Worm (Caenorhabditis elegans): Measurements from ENCODE around the gene F18G5.6.

F18G5.6 gene

DNA sequence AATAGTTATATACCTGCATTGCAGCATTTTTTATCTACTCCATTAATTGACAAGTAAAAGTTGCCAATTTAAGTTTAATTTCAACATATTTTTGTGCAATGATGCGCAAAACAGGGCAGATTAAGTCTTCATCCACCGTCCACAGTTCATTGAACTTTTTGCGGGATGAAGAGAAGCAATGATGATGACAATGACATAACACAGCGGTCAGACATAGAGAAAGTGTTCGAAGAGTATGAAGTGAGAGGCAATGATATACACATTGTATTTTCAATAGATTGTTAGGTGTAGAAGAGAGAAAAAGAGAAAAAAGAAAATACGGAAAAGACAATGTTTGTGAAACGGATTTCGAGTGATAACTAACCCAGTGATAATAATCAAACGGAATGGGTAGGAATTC is 37.2 kb downstream of the F18G5.6 start:
- no peak for TF ChIP-seq unc-62 (GFP tag; optimal IDR thresholded peaks at IDR 0.05)

DNA sequence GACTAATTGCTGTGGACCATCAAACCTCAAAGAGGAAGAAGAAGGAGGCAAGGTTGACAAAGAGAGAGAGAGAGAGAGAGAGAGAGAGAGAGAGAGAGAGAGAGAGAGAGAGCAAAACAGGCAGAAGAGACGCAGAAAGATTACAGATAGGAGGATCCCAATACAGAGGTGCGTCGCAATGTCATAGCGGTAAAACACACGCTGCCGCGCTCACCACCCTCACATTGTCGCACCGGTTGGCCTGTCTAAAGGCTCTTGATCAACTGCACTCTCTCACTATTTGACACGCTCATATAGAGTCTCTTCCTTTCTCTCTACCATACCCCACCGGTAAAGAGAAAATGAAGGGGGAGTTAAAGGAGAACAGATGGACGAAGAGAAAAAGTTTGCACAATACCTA is 38.9 kb downstream of the F18G5.6 start:
- TF ChIP-seq unc-62 (GFP tag; optimal IDR thresholded peaks at IDR 0.05): no peak

DNA sequence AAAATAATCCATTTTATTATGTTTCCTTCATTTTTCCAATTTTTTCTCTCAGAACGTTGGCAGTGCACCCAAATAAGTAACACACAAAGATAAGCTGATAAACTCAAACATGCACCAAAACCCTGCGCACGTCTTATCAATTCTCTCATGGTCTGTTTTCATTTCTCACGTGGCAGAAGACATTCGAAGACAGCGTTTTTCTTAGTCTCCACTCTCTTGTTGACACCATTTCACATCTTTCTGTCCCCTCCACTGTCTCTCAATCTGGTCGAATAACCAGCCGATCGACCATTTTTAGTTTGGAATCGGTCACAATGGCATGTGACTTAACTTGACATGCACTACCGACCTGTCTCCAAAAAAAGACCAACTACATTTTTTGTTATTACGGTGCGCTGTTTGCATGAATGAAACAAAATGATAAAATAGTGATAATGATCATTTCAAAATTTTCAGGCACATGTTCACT is 50.2 kb downstream of the F18G5.6 start, which contains the start of gene C35B8.3:
Gene C35B8.3, plus strand, starts transcription at position 51 of the 469 bp plus-strand sequence.
- no peak for TF ChIP-seq unc-62 (GFP tag; optimal IDR thresholded peaks at IDR 0.05)

DNA sequence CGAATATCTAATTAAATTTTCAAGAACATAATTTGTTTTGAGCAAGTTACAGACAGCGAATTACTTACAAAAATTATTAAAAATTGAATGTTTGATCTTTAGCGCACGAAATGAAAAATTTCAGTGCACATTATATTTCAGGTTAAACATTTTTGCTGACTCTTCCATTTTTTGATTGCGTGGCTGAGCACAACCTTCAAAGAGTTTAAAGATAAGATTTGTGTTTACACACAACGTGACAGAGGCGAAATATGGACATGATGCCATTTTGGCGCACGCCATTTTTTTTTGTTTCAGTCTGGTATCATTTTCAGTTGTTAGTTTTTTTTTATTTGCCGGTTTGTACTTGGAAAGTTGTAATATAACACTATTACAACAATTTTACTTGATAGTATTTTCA is 51.5 kb downstream of the F18G5.6 start:
- no peak for TF ChIP-seq unc-62 (GFP tag; optimal IDR thresholded peaks at IDR 0.05)

Data from whole organism, dauer.